Fruit fly (Drosophila melanogaster) whole organism, embryonic: ENCODE data around the gene cue.
A peak's percentile ranks its signal among the peaks of the same experiment; 100 is the strongest.

Experiments used
- BtbVII ChIP-seq: fragments of 200-800 bp; sonication (Bioruptor generic); optimal IDR thresholded peaks from 3 replicates; lab custom pipeline; 2017; ENCODE audit warnings: missing biosample characterization, mild to moderate bottlenecking, missing genetic modification characterization
- CG10209 ChIP-seq: fragments of 200-800 bp; sonication (Bioruptor generic); optimal IDR thresholded peaks from 3 replicates; lab custom pipeline; 2017; ENCODE audit warnings: missing biosample characterization, mild to moderate bottlenecking, missing genetic modification characterization, missing genetic modification reagents
- CG10979 ChIP-seq: fragments of 200-800 bp; sonication (Bioruptor generic); optimal IDR thresholded peaks from 2 replicates; lab custom pipeline; 2018; ENCODE audit warnings: missing biosample characterization, mild to moderate bottlenecking, missing genetic modification characterization, moderate library complexity
- CG13287 ChIP-seq: fragments of 200-800 bp; sonication (Bioruptor generic); IDR thresholded peaks from 2 replicates; pipeline ENCODE4 v1.3.6; 2022; ENCODE audit warnings: missing biosample characterization, missing genetic modification characterization; ENCODE audit not compliant: partially characterized antibody
- CG14965 ChIP-seq: fragments of 200-800 bp; sonication (Bioruptor generic); optimal IDR thresholded peaks from 2 replicates; lab custom pipeline; 2016; ENCODE audit warnings: missing biosample characterization, missing genetic modification characterization, borderline replicate concordance
- CG15601 ChIP-seq: fragments of 200-800 bp; sonication (Bioruptor generic); optimal IDR thresholded peaks from 3 replicates; lab custom pipeline; 2019; ENCODE audit warnings: missing biosample characterization, mild to moderate bottlenecking, missing genetic modification characterization, moderate library complexity
- CG17385 ChIP-seq: fragments of 200-800 bp; sonication (Bioruptor generic); optimal IDR thresholded peaks from 3 replicates; lab custom pipeline; 2018; ENCODE audit warnings: missing biosample characterization, mild to moderate bottlenecking, missing genetic modification characterization
- CG17829 ChIP-seq: fragments of 200-800 bp; optimal IDR thresholded peaks from 2 replicates; lab custom pipeline; 2019; ENCODE audit warnings: missing biosample characterization, mild to moderate bottlenecking, missing genetic modification characterization, moderate library complexity
- CG2129 ChIP-seq: fragments of 200-800 bp; sonication (Bioruptor generic); IDR thresholded peaks from 2 replicates; pipeline ENCODE4 v1.3.6; 2022; ENCODE audit warnings: missing biosample characterization, missing genetic modification characterization; ENCODE audit not compliant: partially characterized antibody
- CG2199 ChIP-seq: fragments of 200-800 bp; sonication (Bioruptor generic); IDR thresholded peaks from 3 replicates; pipeline ENCODE4 v1.3.6; 2022; ENCODE audit warnings: missing biosample characterization, missing genetic modification characterization
- CG31224 ChIP-seq: fragments of 200-800 bp; sonication (Bioruptor generic); IDR thresholded peaks from 2 replicates; pipeline ENCODE4 v1.3.6; 2022; ENCODE audit warnings: missing biosample characterization, missing genetic modification characterization
- CG3163 ChIP-seq: fragments of 200-800 bp; sonication (Bioruptor generic); optimal IDR thresholded peaks from 3 replicates; lab custom pipeline; 2016; ENCODE audit warnings: missing biosample characterization, missing genetic modification characterization
- CG32532 ChIP-seq: fragments of 200-800 bp; sonication (Bioruptor generic); IDR thresholded peaks from 2 replicates; pipeline ENCODE4 v1.3.6; 2022; ENCODE audit warnings: missing biosample characterization, missing genetic modification characterization
- CG32772 ChIP-seq: fragments of 200-800 bp; sonication (Bioruptor generic); IDR thresholded peaks from 2 replicates; pipeline ENCODE4 v1.3.6; 2022; ENCODE audit warnings: missing biosample characterization, missing genetic modification characterization
- CG3726 ChIP-seq: fragments of 200-800 bp; sonication (Bioruptor generic); IDR thresholded peaks from 3 replicates; pipeline ENCODE4, ENCODE4 v1.3.6; 2022; ENCODE audit warnings: missing biosample characterization, missing genetic modification characterization
- CG4617 ChIP-seq: fragments of 200-800 bp; sonication (Bioruptor generic); optimal IDR thresholded peaks from 3 replicates; lab custom pipeline; 2016; ENCODE audit warnings: missing biosample characterization, missing genetic modification characterization, borderline replicate concordance
- CG6813 ChIP-seq: fragments of 200-800 bp; sonication (Bioruptor generic); optimal IDR thresholded peaks from 2 replicates; lab custom pipeline; 2017; ENCODE audit warnings: missing biosample characterization, missing genetic modification characterization, mild to moderate bottlenecking, moderate library complexity, missing genetic modification reagents
- CG8478 ChIP-seq: fragments of >200 bp; optimal IDR thresholded peaks from 2 replicates; lab custom pipeline; 2018
- Camta ChIP-seq: fragments of 200-800 bp; sonication (Bioruptor generic); optimal IDR thresholded peaks from 2 replicates; lab custom pipeline; 2016; ENCODE audit warnings: missing biosample characterization, missing genetic modification characterization
- Chrac-16 ChIP-seq: fragments of 200-800 bp; sonication (Bioruptor generic); optimal IDR thresholded peaks from 3 replicates; lab custom pipeline; 2016; ENCODE audit warnings: missing biosample characterization, missing genetic modification characterization
- CkIIα-i1 ChIP-seq: fragments of 200-800 bp; sonication (Bioruptor generic); IDR thresholded peaks from 2 replicates; pipeline ENCODE4 v1.3.6; 2022; ENCODE audit warnings: missing biosample characterization, missing genetic modification characterization
- Dek ChIP-seq: fragments of 200-800 bp; sonication (Bioruptor generic); optimal IDR thresholded peaks from 3 replicates; lab custom pipeline; 2019; ENCODE audit warnings: missing biosample characterization, mild to moderate bottlenecking, missing genetic modification characterization, moderate library complexity
- Ets97D ChIP-seq: fragments of 200-800 bp; sonication (Bioruptor generic); optimal IDR thresholded peaks from 3 replicates; lab custom pipeline; 2016; ENCODE audit warnings: missing biosample characterization, missing genetic modification characterization
- Fer2 ChIP-seq: fragments of 200-800 bp; sonication (Bioruptor generic); optimal IDR thresholded peaks from 2 replicates; lab custom pipeline; 2018; ENCODE audit warnings: missing biosample characterization, mild to moderate bottlenecking, missing genetic modification characterization, moderate library complexity
- HLH3B ChIP-seq: fragments of 200-800 bp; sonication (Bioruptor generic); IDR thresholded peaks from 2 replicates; pipeline ENCODE4 v1.3.6; 2022; ENCODE audit warnings: missing biosample characterization, missing genetic modification characterization
- MBD-R2 ChIP-seq: fragments of 200-800 bp; sonication (Bioruptor generic); IDR thresholded peaks from 2 replicates; pipeline ENCODE4 v1.3.6; 2022; ENCODE audit warnings: missing biosample characterization, missing genetic modification characterization
- Mad ChIP-seq: fragments of 200-800 bp; sonication (Bioruptor generic); optimal IDR thresholded peaks from 2 replicates; lab custom pipeline; 2016; ENCODE audit warnings: missing biosample characterization, missing genetic modification characterization
- Optix ChIP-seq: fragments of 200-800 bp; sonication (Bioruptor generic); IDR thresholded peaks from 3 replicates; pipeline ENCODE4 v1.3.6; 2022; ENCODE audit warnings: missing biosample characterization, missing genetic modification characterization
- Xbp1 ChIP-seq: fragments of 200-800 bp; sonication (Bioruptor generic); optimal IDR thresholded peaks from 3 replicates; lab custom pipeline; 2016; ENCODE audit warnings: missing biosample characterization, mild to moderate bottlenecking, missing genetic modification characterization
- abd-A ChIP-seq: fragments of 200-800 bp; sonication (Bioruptor generic); optimal IDR thresholded peaks from 3 replicates; lab custom pipeline; 2019; ENCODE audit warnings: missing biosample characterization, mild to moderate bottlenecking, missing genetic modification characterization, moderate library complexity
- al ChIP-seq: fragments of 200-800 bp; sonication (Bioruptor generic); IDR thresholded peaks from 2 replicates; pipeline ENCODE4 v1.3.6; 2022; ENCODE audit warnings: missing biosample characterization, missing genetic modification characterization
- aop ChIP-seq: fragments of 200-800 bp; sonication (Bioruptor generic); IDR thresholded peaks from 2 replicates; pipeline ENCODE4 v1.3.6; 2022; ENCODE audit warnings: missing biosample characterization, missing genetic modification characterization
- ap ChIP-seq: fragments of 200-800 bp; sonication (Bioruptor generic); IDR thresholded peaks from 2 replicates; pipeline ENCODE4 v1.3.6; 2022; ENCODE audit warnings: missing biosample characterization, missing genetic modification characterization
- bbx ChIP-seq: fragments of 200-800 bp; sonication (Bioruptor generic); IDR thresholded peaks from 2 replicates; pipeline ENCODE4 v1.3.6; 2022; ENCODE audit warnings: missing biosample characterization, missing genetic modification characterization; ENCODE audit not compliant: partially characterized antibody
- bcd ChIP-seq: fragments of 200-800 bp; sonication (Bioruptor generic); optimal IDR thresholded peaks from 2 replicates; lab custom pipeline; 2017; ENCODE audit warnings: missing biosample characterization, mild to moderate bottlenecking, missing genetic modification characterization
- bigmax ChIP-seq: fragments of 200-800 bp; sonication (Bioruptor generic); optimal IDR thresholded peaks from 2 replicates; lab custom pipeline; 2018; ENCODE audit warnings: missing biosample characterization, mild to moderate bottlenecking, missing genetic modification characterization
- chm ChIP-seq: fragments of 200-800 bp; sonication (Bioruptor generic); IDR thresholded peaks from 2 replicates; pipeline ENCODE4 v1.3.6; 2022; ENCODE audit warnings: missing biosample characterization, missing genetic modification characterization
- crp ChIP-seq, 2 experiments: fragments of 200-800 bp; sonication (Bioruptor generic); optimal IDR thresholded peaks; 2 replicates in 1 of 2; 3 replicates in 1 of 2; lab custom pipeline; 2017; ENCODE audit warnings: missing biosample characterization in 2 of 2, missing genetic modification characterization in 2 of 2, mild to moderate bottlenecking in 1 of 2, moderate library complexity in 1 of 2
- h ChIP-seq: fragments of >200 bp; optimal IDR thresholded peaks from 2 replicates; lab custom pipeline; 2017
- kni ChIP-seq: fragments of 200-800 bp; sonication (Bioruptor generic); optimal IDR thresholded peaks from 3 replicates; lab custom pipeline; 2017; ENCODE audit warnings: mild to moderate bottlenecking, missing biosample characterization, missing genetic modification reagents, missing genetic modification characterization
- luna ChIP-seq: fragments of 200-800 bp; sonication (Bioruptor generic); optimal IDR thresholded peaks from 2 replicates; lab custom pipeline; 2016; ENCODE audit warnings: missing biosample characterization, missing genetic modification characterization
- mld ChIP-seq: fragments of 200-800 bp; sonication (Bioruptor generic); IDR thresholded peaks from 3 replicates; pipeline ENCODE4 v1.3.6; 2022; ENCODE audit warnings: missing biosample characterization, missing genetic modification characterization; ENCODE audit not compliant: partially characterized antibody
- slou ChIP-seq: fragments of 200-800 bp; sonication (Bioruptor generic); optimal IDR thresholded peaks from 3 replicates; lab custom pipeline; 2016; ENCODE audit warnings: missing biosample characterization, missing genetic modification characterization
- slp2 ChIP-seq: fragments of 200-800 bp; sonication (Bioruptor generic); optimal IDR thresholded peaks from 2 replicates; lab custom pipeline; 2016; ENCODE audit warnings: missing biosample characterization, missing genetic modification characterization
- stc ChIP-seq: fragments of 200-800 bp; sonication (Bioruptor generic); IDR thresholded peaks from 2 replicates; pipeline ENCODE4 v1.3.6; 2022; ENCODE audit warnings: missing biosample characterization, missing genetic modification characterization
- wek ChIP-seq: fragments of 200-800 bp; sonication (Bioruptor generic); optimal IDR thresholded peaks from 3 replicates; lab custom pipeline; 2018; ENCODE audit warnings: missing biosample characterization, mild to moderate bottlenecking, missing genetic modification characterization, moderate library complexity
- zf30C ChIP-seq: fragments of 200-800 bp; sonication (Bioruptor generic); optimal IDR thresholded peaks from 3 replicates; lab custom pipeline; 2018; ENCODE audit warnings: missing biosample characterization, mild to moderate bottlenecking, missing genetic modification characterization

The cue gene

DNA sequence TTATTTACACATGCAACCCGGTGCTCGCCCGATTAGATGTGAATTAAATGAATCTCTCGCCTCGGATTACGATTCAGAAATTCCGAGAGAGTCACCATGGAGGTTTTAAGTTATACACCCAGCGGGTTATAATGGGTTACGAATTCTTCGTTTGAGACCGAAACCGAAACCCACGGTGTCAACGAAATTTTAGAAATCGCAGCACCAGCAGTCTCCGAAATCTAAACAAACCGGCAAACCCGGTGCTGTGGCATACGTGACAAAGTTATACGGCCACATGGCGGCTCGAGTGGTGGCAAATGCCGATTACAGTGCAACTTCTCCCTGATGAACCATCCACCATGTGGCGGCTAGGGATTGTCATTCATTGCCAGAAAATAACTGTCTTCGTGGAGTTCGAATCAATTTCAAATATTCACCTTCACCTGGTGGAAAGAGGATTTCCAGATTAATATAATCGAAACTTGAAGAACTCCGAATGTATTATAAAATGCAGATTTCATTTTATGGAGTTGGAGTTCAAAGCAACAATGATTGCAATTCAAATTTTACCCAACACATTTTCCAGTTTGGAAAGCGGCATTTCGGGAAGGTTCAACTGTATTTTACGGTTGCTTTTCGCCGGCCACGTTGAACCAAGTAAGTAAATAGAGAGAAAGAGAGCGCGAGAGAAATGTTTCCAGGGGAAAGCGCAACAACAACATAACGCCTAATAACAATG lies 1.1 kb downstream of the cue start (continued):
- TF ChIP-seq CG15601 (tag; lab: Kevin White, UChicago) = peak; percentile 82
- peak; percentile 68; the same call in 1 of the 2 replicates for TF ChIP-seq stc (GFP tag; lab: Robert Waterston, UW)
- no peak for TF ChIP-seq CG13287 (GFP tag; lab: Robert Waterston, UW)
- TF ChIP-seq CG4617 (GFP tag; lab: Kevin White, UChicago) = peak; percentile 28
- TF ChIP-seq CkIIα-i1 (GFP tag; lab: Robert Waterston, UW) = no peak
- TF ChIP-seq Camta (GFP tag; lab: Kevin White, UChicago) = peak; percentile 60
- no peak for TF ChIP-seq zf30C
- TF ChIP-seq bcd (GFP tag; lab: Kevin White, UChicago) = peak; percentile 60
- TF ChIP-seq crp (GFP tag; optimal IDR thresholded peaks at IDR 0.05; lab: Kevin White, UChicago) = no peak
- TF ChIP-seq mld (GFP tag; lab: Robert Waterston, UW) = no peak
- TF ChIP-seq CG8478 = no peak
- TF ChIP-seq CG3163 (GFP tag; lab: Kevin White, UChicago) = peak; percentile 25
- peak; percentile 5 for TF ChIP-seq Ets97D (GFP tag; lab: Kevin White, UChicago)
- TF ChIP-seq Optix (GFP tag; lab: Robert Waterston, UW) = peak; percentile 48; the same call in 1 of the 3 replicates
- no peak for TF ChIP-seq CG3726 (GFP tag; lab: Robert Waterston, UW)
- peak; percentile 84 for TF ChIP-seq kni (GFP tag; lab: Kevin White, UChicago)
- peak; percentile 56 for TF ChIP-seq CG32532
- no peak for TF ChIP-seq CG2129
- no peak for TF ChIP-seq h (lab: Kevin White, UChicago)
- peak; percentile 84 for TF ChIP-seq CG17829 (tag; lab: Kevin White, UChicago)
- TF ChIP-seq MBD-R2 (GFP tag; lab: Robert Waterston, UW) = no peak
- peak; percentile 61; the same call in 1 of the 2 replicates for TF ChIP-seq chm (GFP tag; lab: Robert Waterston, UW)
- TF ChIP-seq CG10209 (GFP tag; lab: Kevin White, UChicago) = peak; percentile 66
- no peak for TF ChIP-seq CG31224 (GFP tag; lab: Robert Waterston, UW)
- TF ChIP-seq ap (GFP tag; lab: Robert Waterston, UW) = no peak; the same call in 1 of the 2 replicates
- TF ChIP-seq abd-A (tag; lab: Kevin White, UChicago) = no peak
- TF ChIP-seq Dek (tag; lab: Kevin White, UChicago) = peak; percentile 47
- TF ChIP-seq Fer2 (tag; lab: Kevin White, UChicago) = no peak
- no peak for TF ChIP-seq wek
- no peak for TF ChIP-seq CG14965 (GFP tag; lab: Kevin White, UChicago)
- peak; percentile 26 for TF ChIP-seq BtbVII (GFP tag; lab: Kevin White, UChicago)
- peak; percentile 69 for TF ChIP-seq CG6813 (GFP tag; lab: Kevin White, UChicago)
- peak; percentile 70 for TF ChIP-seq Xbp1 (GFP tag; lab: Kevin White, UChicago)
- TF ChIP-seq slp2 = peak; percentile 61
- no peak for TF ChIP-seq al (GFP tag; lab: Robert Waterston, UW)
- peak; percentile 76; the same call in 2 of the 3 replicates for TF ChIP-seq CG2199 (GFP tag; lab: Robert Waterston, UW)
- no peak for TF ChIP-seq luna (GFP tag; lab: Kevin White, UChicago)
- TF ChIP-seq CG10979 (tag; lab: Kevin White, UChicago) = peak; percentile 83
- TF ChIP-seq CG32772 (GFP tag; lab: Robert Waterston, UW) = peak; percentile 40
- TF ChIP-seq CG17385 (GFP tag; lab: Kevin White, UChicago) = peak; percentile 70
- no peak for TF ChIP-seq aop (GFP tag; lab: Robert Waterston, UW)
- no peak for TF ChIP-seq bbx (GFP tag; lab: Robert Waterston, UW)
- peak; percentile 76 for TF ChIP-seq Chrac-16 (GFP tag; lab: Kevin White, UChicago)
- TF ChIP-seq slou (GFP tag; lab: Kevin White, UChicago) = no peak
- TF ChIP-seq bigmax = no peak
- peak; percentile 53; the same call in 1 of the 2 replicates for TF ChIP-seq HLH3B (GFP tag; lab: Robert Waterston, UW)
- TF ChIP-seq Mad = peak; percentile 43
